Fruit fly (Drosophila melanogaster): Measurements from ENCODE around the gene CG1622.

The CG1622 gene

dm6 chrX:13296405-13297183, at the start of gene CG1622:
Gene CG1622 (plus strand): TSS chrX:13297082.
- no peak for TF ChIP-seq psq (optimal IDR thresholded peaks at IDR 0.05)
- no peak for TF ChIP-seq pan (optimal IDR thresholded peaks at IDR 0.05)

DNA sequence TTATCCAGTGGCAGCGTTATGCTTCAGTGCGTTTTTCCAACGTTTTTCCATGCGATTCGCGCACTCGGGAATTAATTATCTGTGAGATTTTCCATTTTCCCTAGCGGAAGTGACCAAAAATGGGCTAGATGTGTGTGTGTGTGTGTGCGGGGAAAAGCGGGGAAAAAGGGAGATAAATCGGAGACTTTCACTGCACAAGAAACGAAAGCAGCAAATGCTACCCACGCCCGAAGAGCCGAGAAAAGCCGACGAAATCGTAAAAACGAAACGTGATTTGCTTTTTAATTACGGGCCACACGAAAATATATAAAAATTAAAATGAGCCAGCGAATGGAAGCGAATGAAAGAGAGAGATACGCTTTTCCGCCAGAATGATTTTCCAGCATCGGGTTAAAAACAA, 49.1 kb upstream of the CG1622 start:
- TF ChIP-seq usp (GFP tag; optimal IDR thresholded peaks at IDR 0.05), result no peak
- TF ChIP-seq psq (optimal IDR thresholded peaks at IDR 0.05), result no peak
- no peak for TF ChIP-seq Dll (optimal IDR thresholded peaks at IDR 0.05)
- no peak for TF ChIP-seq EcR (GFP tag; optimal IDR thresholded peaks at IDR 0.05)

dm6 chrX:13248515-13248914, 48.4 kb upstream of the CG1622 start:
- TF ChIP-seq psq (optimal IDR thresholded peaks at IDR 0.05), result no peak
- TF ChIP-seq usp (GFP tag; optimal IDR thresholded peaks at IDR 0.05), result no peak
- TF ChIP-seq CG8478 (optimal IDR thresholded peaks at IDR 0.05), result no peak
- TF ChIP-seq EcR (GFP tag; optimal IDR thresholded peaks at IDR 0.05), result no peak
- no peak for TF ChIP-seq Dll (optimal IDR thresholded peaks at IDR 0.05)
- TF ChIP-seq pan (optimal IDR thresholded peaks at IDR 0.05), result no peak

DNA sequence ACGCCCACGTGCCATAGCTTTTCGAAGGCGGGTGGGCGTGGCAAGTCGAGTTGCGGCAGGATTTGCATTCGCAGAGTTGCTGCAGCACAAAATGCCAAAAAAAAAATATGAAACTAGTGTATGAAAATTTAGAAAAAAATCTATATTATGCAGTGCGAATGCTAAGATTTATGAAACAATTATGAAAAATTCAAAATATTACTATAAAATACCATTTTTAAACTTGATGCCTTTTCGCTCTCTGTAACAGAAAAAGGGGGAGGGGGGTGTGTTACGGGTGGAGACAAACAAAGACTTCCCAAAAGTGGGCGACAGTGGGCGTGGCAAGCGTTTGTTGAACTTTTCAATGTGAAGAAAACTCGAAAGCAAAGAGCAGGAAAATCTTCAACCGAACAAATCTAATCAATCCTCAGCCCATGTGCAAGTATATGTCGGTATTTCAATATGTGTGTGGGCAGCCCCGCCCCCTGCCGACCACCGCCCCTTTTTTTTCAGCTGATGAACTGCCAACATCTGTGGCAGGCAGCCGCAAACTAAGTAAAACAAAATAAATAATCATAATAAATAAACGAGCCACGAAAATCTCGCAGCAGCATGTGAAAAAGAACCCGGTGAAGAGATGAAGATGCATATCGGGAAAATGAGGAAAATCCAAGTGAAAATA, 47.0 kb upstream of the CG1622 start:
- TF ChIP-seq pan (optimal IDR thresholded peaks at IDR 0.05), result no peak
- no peak for TF ChIP-seq psq (optimal IDR thresholded peaks at IDR 0.05)
- no peak for TF ChIP-seq CG8478 (optimal IDR thresholded peaks at IDR 0.05)
- no peak for TF ChIP-seq usp (GFP tag; optimal IDR thresholded peaks at IDR 0.05)
- TF ChIP-seq EcR (GFP tag; optimal IDR thresholded peaks at IDR 0.05), result no peak
- no peak for TF ChIP-seq Dll (optimal IDR thresholded peaks at IDR 0.05)

DNA sequence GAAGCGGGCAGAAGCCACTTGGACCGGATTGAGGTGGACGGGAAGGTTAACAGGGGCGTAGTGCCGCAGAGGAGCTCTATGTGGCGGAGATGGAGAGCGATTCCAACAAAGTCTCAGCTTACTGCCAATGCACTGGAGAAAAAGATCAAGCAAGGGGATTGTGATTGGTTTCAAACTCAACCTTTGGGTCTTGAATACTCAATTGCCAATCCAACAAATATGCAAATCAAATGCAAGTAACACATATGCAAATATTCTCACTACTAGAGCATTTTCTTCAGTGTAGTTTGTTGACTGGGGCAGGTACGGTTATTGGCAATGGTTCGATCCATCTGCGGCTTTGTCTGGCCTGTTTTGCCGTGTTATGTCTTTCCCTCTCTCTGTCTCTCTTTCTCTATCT, 45.6 kb upstream of the CG1622 start:
- TF ChIP-seq psq (optimal IDR thresholded peaks at IDR 0.05) (no peak), EcR (GFP tag; optimal IDR thresholded peaks at IDR 0.05) (no peak)

- TF ChIP-seq EcR (GFP tag; optimal IDR thresholded peaks at IDR 0.05), result no peak
Observed at dm6 chrX:13253062-13253724, 43.7 kb upstream of the CG1622 start.

dm6 chrX:13254442-13254841, 42.4 kb upstream of the CG1622 start:
- TF ChIP-seq Dll (optimal IDR thresholded peaks at IDR 0.05), result no peak

DNA sequence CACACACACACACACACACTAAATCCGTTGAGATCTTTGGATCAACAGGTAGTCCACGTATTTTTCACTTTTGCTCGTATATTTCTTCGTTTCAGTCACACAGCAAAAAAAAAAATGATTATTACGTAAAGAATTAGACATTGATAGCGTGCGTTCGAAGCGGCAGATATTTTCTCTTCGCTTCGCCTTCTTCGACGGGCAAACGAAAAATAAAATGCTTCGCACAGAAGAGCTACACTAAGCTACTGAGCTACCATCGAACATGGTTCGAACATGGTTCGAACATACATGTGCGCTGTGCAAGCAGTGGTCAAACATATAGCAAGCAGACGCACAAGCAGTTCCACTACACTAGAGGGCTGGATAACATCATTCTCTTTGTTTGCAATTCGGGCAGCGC, 39.9 kb upstream of the CG1622 start:
- TF ChIP-seq CG8478 (optimal IDR thresholded peaks at IDR 0.05) (no peak), EcR (GFP tag; optimal IDR thresholded peaks at IDR 0.05) (no peak), usp (GFP tag; optimal IDR thresholded peaks at IDR 0.05) (no peak)

DNA sequence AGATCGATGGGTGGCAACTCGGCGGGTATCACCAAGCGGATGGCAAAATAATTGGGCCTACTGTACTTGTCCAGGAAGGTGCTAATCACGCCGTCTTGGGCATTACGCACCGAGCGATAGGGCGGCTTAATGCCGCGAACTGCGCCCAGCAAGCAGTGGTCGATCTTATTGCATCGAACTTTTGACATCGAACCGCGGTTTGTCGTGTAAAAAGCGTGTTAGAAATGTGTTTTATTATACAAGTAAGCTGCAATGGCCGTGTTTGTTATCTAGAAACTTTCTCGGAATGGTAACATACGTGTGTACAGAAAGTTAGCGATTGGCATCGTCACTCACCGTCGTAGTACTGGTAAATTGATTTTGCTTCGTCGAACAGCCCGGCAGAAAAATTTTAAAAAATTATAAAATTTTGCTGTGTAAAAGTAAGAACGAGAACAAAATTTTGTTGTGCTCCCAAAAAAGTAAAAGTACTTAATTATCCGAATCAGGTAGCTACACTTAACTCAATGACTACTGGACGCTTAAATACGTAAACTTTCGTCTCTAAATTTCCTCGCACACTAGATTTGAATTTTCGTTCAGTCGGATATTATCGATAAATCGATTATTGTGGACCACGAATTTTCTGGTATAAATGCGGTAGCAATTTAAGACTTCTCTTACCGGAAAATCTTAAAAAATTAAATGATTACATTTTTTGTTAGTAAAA, 38.7 kb upstream of the CG1622 start, which contains the start of the genes mew and CG15742:
TSS of gene mew (minus strand) at position 443 of the 709 bp plus-strand sequence.
TSS of gene CG15742 (minus strand) at position 448 of the 709 bp plus-strand sequence.
- no peak for TF ChIP-seq CG8478 (optimal IDR thresholded peaks at IDR 0.05)
- no peak for TF ChIP-seq EcR (GFP tag; optimal IDR thresholded peaks at IDR 0.05)
- TF ChIP-seq pan (optimal IDR thresholded peaks at IDR 0.05), result no peak
- TF ChIP-seq Dll (optimal IDR thresholded peaks at IDR 0.05), result no peak
- no peak for TF ChIP-seq usp (GFP tag; optimal IDR thresholded peaks at IDR 0.05)
- TF ChIP-seq psq (optimal IDR thresholded peaks at IDR 0.05), result no peak

dm6 chrX:13258757-13259067, 38.2 kb upstream of the CG1622 start, which contains the start of gene comt:
Gene comt (plus strand): TSS chrX:13259021.
- no peak for TF ChIP-seq pan (optimal IDR thresholded peaks at IDR 0.05)
- TF ChIP-seq psq (optimal IDR thresholded peaks at IDR 0.05), result no peak
- TF ChIP-seq usp (GFP tag; optimal IDR thresholded peaks at IDR 0.05), result no peak
- no peak for TF ChIP-seq CG8478 (optimal IDR thresholded peaks at IDR 0.05)
- TF ChIP-seq EcR (GFP tag; optimal IDR thresholded peaks at IDR 0.05), result no peak

DNA sequence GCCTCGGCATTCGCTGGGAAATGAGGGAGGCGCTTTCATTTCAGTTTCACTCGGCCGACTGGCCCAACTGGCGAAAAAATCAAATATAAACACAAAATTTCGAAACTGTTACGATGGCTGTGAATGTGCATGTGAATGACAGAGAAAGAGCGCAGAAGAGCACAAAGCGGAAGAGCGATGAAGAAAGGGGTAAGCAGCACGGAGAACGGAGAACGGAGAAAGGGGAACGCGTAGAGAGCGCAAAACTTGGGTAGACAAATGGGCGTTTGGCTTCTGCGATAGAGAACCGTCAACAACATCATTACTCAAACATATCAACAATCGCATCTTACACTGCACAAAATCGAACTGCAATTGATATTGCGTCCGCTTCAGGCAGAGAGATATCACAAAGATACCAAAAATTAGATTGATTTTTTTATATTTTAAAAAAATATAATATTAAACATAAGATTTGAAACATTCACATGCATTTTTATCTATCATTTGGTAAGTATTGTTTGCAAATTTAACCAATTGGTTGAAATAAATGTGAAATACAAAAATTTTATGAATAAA, 24.1 kb upstream of the CG1622 start:
- TF ChIP-seq EcR (GFP tag; optimal IDR thresholded peaks at IDR 0.05) (no peak), CG8478 (optimal IDR thresholded peaks at IDR 0.05) (no peak), usp (GFP tag; optimal IDR thresholded peaks at IDR 0.05) (no peak), pan (optimal IDR thresholded peaks at IDR 0.05) (no peak), Dll (optimal IDR thresholded peaks at IDR 0.05) (no peak), psq (optimal IDR thresholded peaks at IDR 0.05) (no peak)

DNA sequence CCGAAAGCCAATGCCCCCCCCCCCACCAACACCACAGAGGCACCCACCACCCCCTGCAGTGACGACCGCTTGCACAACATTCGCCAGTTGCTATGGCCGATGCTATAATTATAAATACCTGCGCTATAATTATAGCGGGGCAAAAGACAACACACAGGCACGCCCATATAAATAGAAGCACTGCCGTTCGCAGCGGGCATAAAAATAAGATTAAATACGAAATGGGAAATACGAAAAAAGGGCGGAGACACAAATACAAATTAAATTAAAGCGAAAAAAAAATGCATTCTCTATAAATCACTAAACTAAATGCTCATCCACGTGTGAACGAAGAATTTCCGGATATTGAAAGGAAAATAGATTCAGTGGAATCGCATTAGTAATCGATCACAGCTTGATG, 23.5 kb upstream of the CG1622 start:
- TF ChIP-seq usp (GFP tag; optimal IDR thresholded peaks at IDR 0.05) (no peak), EcR (GFP tag; optimal IDR thresholded peaks at IDR 0.05) (no peak), CG8478 (optimal IDR thresholded peaks at IDR 0.05) (no peak), Dll (optimal IDR thresholded peaks at IDR 0.05) (no peak), pan (optimal IDR thresholded peaks at IDR 0.05) (no peak), psq (optimal IDR thresholded peaks at IDR 0.05) (no peak)
